Worm (Caenorhabditis elegans) whole organism, L4/young adult: Measurements from ENCODE around the gene F47C12.8.

Experiments
- W03F9.2 ChIP-seq: fragments of 150-350 bp; optimal IDR thresholded peaks from 2 replicates; lab custom pipeline; 2014; ENCODE audit warnings: missing biosample characterization, missing genetic modification characterization
- dao-5 ChIP-seq: sonication (generic microtip); optimal IDR thresholded peaks from 2 replicates; lab custom pipeline; 2016; ENCODE audit warnings: missing genotype, missing genetic modification characterization, moderate library complexity, missing compliant biosample characterization
- him-1 ChIP-seq: sonication (generic microtip); optimal IDR thresholded peaks from 2 replicates; lab custom pipeline; 2016; ENCODE audit warnings: missing genotype, missing genetic modification reagents, missing genetic modification characterization, missing compliant biosample characterization

DNA sequence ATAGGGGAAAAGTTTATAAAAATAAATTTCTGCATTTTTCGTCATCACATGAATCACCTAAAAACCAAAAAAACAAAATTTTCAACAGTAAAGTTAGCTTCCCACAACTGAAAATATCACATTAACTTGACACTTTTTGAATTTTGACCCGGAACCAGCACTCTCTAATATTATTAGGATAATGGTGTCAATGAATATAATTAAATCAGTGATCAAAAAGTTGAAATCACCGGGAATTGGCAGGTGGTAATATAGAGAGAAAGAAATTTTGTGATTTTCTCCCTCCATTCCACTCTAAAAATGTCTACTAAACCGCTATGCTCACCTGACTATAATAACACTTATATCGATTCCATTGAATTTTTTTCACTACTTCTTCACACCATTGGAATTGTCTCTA, 18.9 kb downstream of the F47C12.8 start, which contains the start of gene srh-222:
- TF ChIP-seq W03F9.2 (no peak), dao-5 (tag; lab: Kevin White, UChicago) (no peak), him-1 (tag; lab: Kevin White, UChicago) (no peak)
